Fruit fly (Drosophila melanogaster) Kc167 (cell line): Measurements from ENCODE around the gene pps.

ENCODE experiments used
- Myc ChIP-seq: fragments of >200 bp; optimal IDR thresholded peaks from 2 replicates; lab custom pipeline; 2017; ENCODE audit warnings: missing external identifiers
- Sin3A ChIP-seq: fragments of >200 bp; optimal IDR thresholded peaks from 2 replicates; lab custom pipeline; 2018; ENCODE audit warnings: missing external identifiers
- h ChIP-seq: fragments of >200 bp; optimal IDR thresholded peaks from 3 replicates; lab custom pipeline; 2018; ENCODE audit warnings: missing external identifiers
- insv ChIP-seq: fragments of >200 bp; optimal IDR thresholded peaks from 3 replicates; lab custom pipeline; 2018; ENCODE audit warnings: missing external identifiers
- psq ChIP-seq: fragments of >200 bp; optimal IDR thresholded peaks from 2 replicates; lab custom pipeline; 2017; ENCODE audit warnings: missing external identifiers
- ttk ChIP-seq: sonication (Bioruptor generic); optimal IDR thresholded peaks from 2 replicates; lab custom pipeline; 2017; ENCODE audit warnings: missing external identifiers

Gene pps

dm6 chr3R:12423997-12424396, 10.4 kb downstream of the pps start:
- TF ChIP-seq ttk = no peak
- TF ChIP-seq Myc = no peak
- no peak for TF ChIP-seq Sin3A (lab: Kevin White, UChicago)
- TF ChIP-seq psq = no peak
- TF ChIP-seq insv (lab: Kevin White, UChicago) = no peak
- TF ChIP-seq h (lab: Kevin White, UChicago) = no peak

dm6 chr3R:12425510-12426309, 12.1 kb downstream of the pps start, which contains the start of gene Pp1-87B:
TSS of gene Pp1-87B (minus strand) at chr3R:12425917.
- TF ChIP-seq psq (peak; percentile 100), Sin3A (lab: Kevin White, UChicago) (peak; percentile 32), Myc (no peak)

dm6 chr3R:12426310-12426653, 12.7 kb downstream of the pps start, which contains the start of gene NANS:
TSS of gene NANS (plus strand) at chr3R:12426578.
- TF ChIP-seq ttk (no peak), Sin3A (lab: Kevin White, UChicago) (no peak), psq (no peak), insv (lab: Kevin White, UChicago) (no peak), Myc (no peak), h (lab: Kevin White, UChicago) (no peak)

- TF ChIP-seq insv (lab: Kevin White, UChicago) (no peak), ttk (no peak), h (lab: Kevin White, UChicago) (no peak), Myc (no peak)
Measured at dm6 chr3R:12429120-12429610, 15.5 kb downstream of the pps start, which contains the start of the genes CG5641 and CG5245. TSS of gene CG5641 (minus strand) at chr3R:12429282. TSS of gene CG5245 (plus strand) at chr3R:12429560.

dm6 chr3R:12431030-12431489, 17.4 kb downstream of the pps start, which contains the start of gene Prosalpha2:
TSS of gene Prosalpha2 (plus strand) at chr3R:12431321.
- TF ChIP-seq h (lab: Kevin White, UChicago) = no peak
- TF ChIP-seq Sin3A (lab: Kevin White, UChicago) = no peak
- TF ChIP-seq insv (lab: Kevin White, UChicago) = no peak
- no peak for TF ChIP-seq psq
- no peak for TF ChIP-seq Myc
- TF ChIP-seq ttk = no peak

- TF ChIP-seq ttk (no peak), insv (lab: Kevin White, UChicago) (no peak), psq (no peak), Myc (no peak), Sin3A (lab: Kevin White, UChicago) (no peak), h (lab: Kevin White, UChicago) (no peak)
Measured at dm6 chr3R:12433764-12434163, 20.1 kb downstream of the pps start, which contains the start of the genes Aos1 and Srlp. TSS of gene Aos1 (minus strand) at chr3R:12433822. TSS of gene Srlp (plus strand) at chr3R:12434098.

dm6 chr3R:12435948-12436347, 22.3 kb downstream of the pps start, which contains the start of gene Desat2:
TSS of gene Desat2 (plus strand) at chr3R:12436248.
- TF ChIP-seq Myc (no peak), insv (lab: Kevin White, UChicago) (no peak), ttk (no peak), Sin3A (lab: Kevin White, UChicago) (no peak), psq (no peak), h (lab: Kevin White, UChicago) (no peak)

- no peak for TF ChIP-seq h (lab: Kevin White, UChicago)
Measured at dm6 chr3R:12439039-12439400, 25.4 kb downstream of the pps start, which contains the start of the genes CG17207 and CG46427. TSS of gene CG17207 (minus strand) at chr3R:12439139. TSS of gene CG46427 (minus strand) at chr3R:12439139.

dm6 chr3R:12439401-12440143, 25.9 kb downstream of the pps start, which contains the start of gene Desat1:
TSS of gene Desat1 (plus strand) at chr3R:12439600.
- TF ChIP-seq insv (lab: Kevin White, UChicago) = no peak
- TF ChIP-seq Myc = no peak
- no peak for TF ChIP-seq ttk
- no peak for TF ChIP-seq psq
- TF ChIP-seq Sin3A (lab: Kevin White, UChicago) = no peak
- no peak for TF ChIP-seq h (lab: Kevin White, UChicago)

dm6 chr3R:12441008-12441606, 27.5 kb downstream of the pps start:
- no peak for TF ChIP-seq ttk
- no peak for TF ChIP-seq Myc
- TF ChIP-seq insv (lab: Kevin White, UChicago) = no peak
- TF ChIP-seq h (lab: Kevin White, UChicago) = no peak

- TF ChIP-seq Sin3A (lab: Kevin White, UChicago) = no peak
- no peak for TF ChIP-seq h (lab: Kevin White, UChicago)
- TF ChIP-seq psq = no peak
- TF ChIP-seq ttk = no peak
- TF ChIP-seq insv (lab: Kevin White, UChicago) = no peak
- no peak for TF ChIP-seq Myc
Measured at dm6 chr3R:12442601-12443533, 29.2 kb downstream of the pps start.
